Fruit fly (Drosophila melanogaster): Measurements from ENCODE around the gene RpL6.

DNA sequence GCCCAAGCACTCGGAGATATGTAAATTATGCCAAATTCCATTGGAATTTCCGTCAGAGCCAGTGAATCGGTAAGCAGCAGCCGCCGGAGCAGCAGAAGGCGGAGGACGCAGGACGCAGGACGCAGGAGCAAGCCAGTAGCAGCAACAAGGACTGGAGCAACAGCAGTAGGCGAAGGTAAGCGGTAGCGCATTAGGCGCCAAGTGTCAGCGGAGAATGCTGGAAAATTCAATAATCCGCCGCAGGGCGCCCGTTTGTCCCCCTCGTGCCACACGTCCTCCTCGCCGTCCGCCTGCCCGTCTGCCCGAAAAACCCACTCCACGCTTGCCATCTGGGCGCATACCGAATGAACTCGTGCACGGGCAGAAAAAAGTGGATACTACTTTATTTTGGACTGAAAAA lies 26.6 kb upstream of the RpL6 start:
- no peak for TF ChIP-seq CG12605 (GFP tag; IDR thresholded peaks at IDR 0.05)
- no peak for TF ChIP-seq CG4496 (GFP tag; IDR thresholded peaks at IDR 0.05)
- no peak for TF ChIP-seq gl (tag; optimal IDR thresholded peaks at IDR 0.05)
- TF ChIP-seq CG10348 (GFP tag; IDR thresholded peaks at IDR 0.05), result no peak
- no peak for TF ChIP-seq CG14655 (GFP tag; optimal IDR thresholded peaks at IDR 0.05)
- no peak for TF ChIP-seq EcR (GFP tag; optimal IDR thresholded peaks at IDR 0.05)
- TF ChIP-seq Snoo (tag; optimal IDR thresholded peaks at IDR 0.05), result no peak
- TF ChIP-seq rn (GFP tag; IDR thresholded peaks at IDR 0.05), result no peak
- no peak for TF ChIP-seq CG34367 (tag; optimal IDR thresholded peaks at IDR 0.05)
- no peak for TF ChIP-seq CG15710 (tag; optimal IDR thresholded peaks at IDR 0.05)
- TF ChIP-seq CG13204 (GFP tag; optimal IDR thresholded peaks at IDR 0.05), result no peak
